Worm (Caenorhabditis elegans) whole organism, L1 larva: ENCODE measurements around the gene jmjd-3.2.

ENCODE experiments used
- F16B12.6 ChIP-seq: fragments of 150-350 bp; optimal IDR thresholded peaks from 2 replicates; lab custom pipeline; 2014; ENCODE audit warnings: missing biosample characterization, missing genetic modification characterization
- Y116A8C.19 ChIP-seq: sonication (generic microtip); optimal IDR thresholded peaks from 2 replicates; lab custom pipeline; 2016; ENCODE audit warnings: missing compliant biosample characterization, missing genetic modification characterization, borderline replicate concordance
- alr-1 ChIP-seq: fragments of 200-800 bp; sonication (Bioruptor generic); optimal IDR thresholded peaks from 2 replicates; lab custom pipeline; 2018; ENCODE audit warnings: borderline replicate concordance, mild to moderate bottlenecking, missing genetic modification characterization, missing compliant biosample characterization
- aly-2 ChIP-seq: fragments of 150-350 bp; optimal IDR thresholded peaks from 2 replicates; lab custom pipeline; 2014; ENCODE audit warnings: missing biosample characterization, missing genetic modification characterization
- ama-1 ChIP-seq: fragments of 150-350 bp; optimal IDR thresholded peaks from 2 replicates; lab custom pipeline; 2014
- blmp-1 ChIP-seq: fragments of 150-350 bp; optimal IDR thresholded peaks from 2 replicates; lab custom pipeline; 2014; ENCODE audit warnings: missing biosample characterization, missing genetic modification characterization
- ceh-88 ChIP-seq: fragments of 200-800 bp; sonication (Bioruptor generic); IDR thresholded peaks from 2 replicates; pipeline ENCODE4 v1.3.6; 2022; ENCODE audit warnings: missing genetic modification characterization, missing compliant biosample characterization
- ceh-90 ChIP-seq: sonication (generic microtip); optimal IDR thresholded peaks from 2 replicates; lab custom pipeline; 2016; ENCODE audit warnings: missing genetic modification characterization, missing compliant biosample characterization
- ces-1 ChIP-seq: fragments of 150-350 bp; optimal IDR thresholded peaks from 2 replicates; lab custom pipeline; 2014; ENCODE audit warnings: missing biosample characterization, missing genetic modification reagents, missing genetic modification characterization
- dsc-1 ChIP-seq: sonication (generic microtip); optimal IDR thresholded peaks from 2 replicates; lab custom pipeline; 2016; ENCODE audit warnings: mild to moderate bottlenecking, missing genetic modification characterization, missing compliant biosample characterization
- egl-13 ChIP-seq: sonication (generic microtip); optimal IDR thresholded peaks from 2 replicates; lab custom pipeline; 2016; ENCODE audit warnings: missing genotype, missing genetic modification reagents, missing genetic modification characterization, missing compliant biosample characterization
- elt-2 ChIP-seq: sonication (generic microtip); optimal IDR thresholded peaks from 2 replicates; lab custom pipeline; 2016; ENCODE audit warnings: missing genetic modification characterization, mild to moderate bottlenecking, inconsistent platforms, missing compliant biosample characterization, missing genetic modification reagents
- fkh-10 ChIP-seq: sonication (generic microtip); optimal IDR thresholded peaks from 2 replicates; lab custom pipeline; 2017; ENCODE audit warnings: missing biosample characterization, missing genetic modification reagents, missing genetic modification characterization
- fkh-8 ChIP-seq: sonication (generic microtip); optimal IDR thresholded peaks from 2 replicates; lab custom pipeline; 2016; ENCODE audit warnings: mild to moderate bottlenecking, missing genetic modification characterization, missing compliant biosample characterization
- fos-1 ChIP-seq: fragments of 150-350 bp; optimal IDR thresholded peaks from 2 replicates; lab custom pipeline; 2014; ENCODE audit warnings: missing biosample characterization, missing genetic modification characterization
- grh-1 ChIP-seq: fragments of 200-800 bp; sonication (Bioruptor generic); IDR thresholded peaks from 2 replicates; pipeline ENCODE4 v1.3.6; 2022; ENCODE audit warnings: missing genetic modification reagents, missing genetic modification characterization, missing compliant biosample characterization
- hlh-17 ChIP-seq: fragments of 200-800 bp; sonication (Bioruptor generic); optimal IDR thresholded peaks from 2 replicates; lab custom pipeline; 2018; ENCODE audit warnings: missing genetic modification characterization, mild to moderate bottlenecking, missing compliant biosample characterization, moderate library complexity, borderline replicate concordance
- hlh-4 ChIP-seq: sonication (generic microtip); optimal IDR thresholded peaks from 2 replicates; lab custom pipeline; 2016; ENCODE audit warnings: mild to moderate bottlenecking, missing genetic modification characterization, missing compliant biosample characterization
- irx-1 ChIP-seq: sonication (generic microtip); optimal IDR thresholded peaks from 2 replicates; lab custom pipeline; 2016; ENCODE audit warnings: missing genetic modification characterization, missing compliant biosample characterization
- isw-1 ChIP-seq: fragments of 200-800 bp; sonication (Bioruptor generic); IDR thresholded peaks from 2 replicates; pipeline ENCODE4 v1.3.6; 2022; ENCODE audit warnings: missing genetic modification characterization, missing compliant biosample characterization
- jun-1 ChIP-seq: fragments of 150-350 bp; optimal IDR thresholded peaks from 2 replicates; lab custom pipeline; 2014; ENCODE audit warnings: missing biosample characterization, missing genetic modification reagents, missing genetic modification characterization
- lin-14 ChIP-seq: fragments of 200-800 bp; sonication (Bioruptor generic); optimal IDR thresholded peaks from 2 replicates; lab custom pipeline; 2018; ENCODE audit warnings: mild to moderate bottlenecking, missing genetic modification characterization, moderate library complexity, missing compliant biosample characterization
- lin-15B ChIP-seq: fragments of 150-350 bp; sonication (generic microtip); optimal IDR thresholded peaks from 3 replicates; lab custom pipeline; 2014; ENCODE audit warnings: missing biosample characterization, missing genetic modification characterization
- lin-35 ChIP-seq, 2 experiments: fragments of 150-350 bp; optimal IDR thresholded peaks; 2 replicates each; lab custom pipeline; 2014; ENCODE audit warnings: missing biosample characterization in 2 of 2, missing genetic modification characterization in 2 of 2, missing genetic modification reagents in 2 of 2
- lir-3 ChIP-seq: sonication (generic microtip); optimal IDR thresholded peaks from 2 replicates; lab custom pipeline; 2016; ENCODE audit warnings: mild to moderate bottlenecking, missing genetic modification characterization, moderate library complexity, missing compliant biosample characterization; ENCODE audit not compliant: poor library complexity
- lsy-2 ChIP-seq, 2 experiments: fragments of 150-350 bp; optimal IDR thresholded peaks; 2 replicates each; lab custom pipeline; 2014; ENCODE audit warnings: missing biosample characterization in 2 of 2, missing genetic modification characterization in 2 of 2
- mab-9 ChIP-seq: fragments of 200-800 bp; sonication (Bioruptor generic); IDR thresholded peaks from 2 replicates; pipeline ENCODE4 v1.3.6; 2022; ENCODE audit warnings: missing genetic modification reagents, missing genetic modification characterization, missing compliant biosample characterization
- mef-2 ChIP-seq: fragments of 150-350 bp; optimal IDR thresholded peaks from 2 replicates; lab custom pipeline; 2014; ENCODE audit warnings: missing biosample characterization, missing genetic modification characterization
- mep-1 ChIP-seq: fragments of 150-350 bp; optimal IDR thresholded peaks from 2 replicates; lab custom pipeline; 2014; ENCODE audit warnings: missing biosample characterization, missing genetic modification characterization
- nhr-12 ChIP-seq: sonication (generic microtip); optimal IDR thresholded peaks from 2 replicates; lab custom pipeline; 2017; ENCODE audit warnings: missing biosample characterization, missing genetic modification characterization
- nhr-19 ChIP-seq: fragments of 200-800 bp; sonication (Bioruptor generic); conservative IDR thresholded peaks from 2 replicates; pipeline ENCODE4 v1.3.6; 2022; ENCODE audit warnings: missing genetic modification characterization, missing compliant biosample characterization
- nhr-20 ChIP-seq: sonication (generic microtip); optimal IDR thresholded peaks from 2 replicates; lab custom pipeline; 2016; ENCODE audit warnings: mild to moderate bottlenecking, missing genetic modification characterization, missing compliant biosample characterization
- nhr-28 ChIP-seq: fragments of 150-350 bp; optimal IDR thresholded peaks from 2 replicates; lab custom pipeline; 2014; ENCODE audit warnings: missing biosample characterization, missing genetic modification characterization
- nhr-47 ChIP-seq: sonication (generic microtip); optimal IDR thresholded peaks from 2 replicates; lab custom pipeline; 2016; ENCODE audit warnings: mild to moderate bottlenecking, missing genetic modification characterization, moderate library complexity, missing compliant biosample characterization
- nhr-71 ChIP-seq: sonication (generic microtip); optimal IDR thresholded peaks from 2 replicates; lab custom pipeline; 2016; ENCODE audit warnings: mild to moderate bottlenecking, missing genetic modification characterization, moderate library complexity, missing compliant biosample characterization
- nhr-90 ChIP-seq: sonication (generic microtip); optimal IDR thresholded peaks from 2 replicates; lab custom pipeline; 2016; ENCODE audit warnings: mild to moderate bottlenecking, missing genetic modification characterization, missing compliant biosample characterization; ENCODE audit not compliant: poor library complexity
- pag-3 ChIP-seq: sonication (generic microtip); optimal IDR thresholded peaks from 2 replicates; lab custom pipeline; 2017; ENCODE audit warnings: missing genetic modification characterization, mild to moderate bottlenecking, missing compliant biosample characterization, antibody characterized with exemption, borderline replicate concordance; ENCODE audit not compliant: insufficient read depth
- pax-3 ChIP-seq: fragments of 200-800 bp; sonication (Bioruptor generic); optimal IDR thresholded peaks from 2 replicates; lab custom pipeline; 2018; ENCODE audit warnings: mild to moderate bottlenecking, missing genetic modification characterization, moderate library complexity, missing compliant biosample characterization
- pqm-1 ChIP-seq: sonication (generic microtip); optimal IDR thresholded peaks from 3 replicates; lab custom pipeline; 2017; ENCODE audit warnings: missing biosample characterization, missing genetic modification characterization
- snu-23 ChIP-seq: sonication (generic microtip); optimal IDR thresholded peaks from 2 replicates; lab custom pipeline; 2016; ENCODE audit warnings: missing genetic modification characterization, missing compliant biosample characterization
- sox-4 ChIP-seq: sonication (generic microtip); optimal IDR thresholded peaks from 2 replicates; lab custom pipeline; 2016; ENCODE audit warnings: missing genetic modification characterization, missing compliant biosample characterization
- sptf-1 ChIP-seq: fragments of 150-350 bp; optimal IDR thresholded peaks from 2 replicates; lab custom pipeline; 2014; ENCODE audit warnings: missing biosample characterization, missing genetic modification characterization
- sup-37 ChIP-seq: fragments of 200-800 bp; sonication (Bioruptor generic); optimal IDR thresholded peaks from 2 replicates; lab custom pipeline; 2018; ENCODE audit warnings: mild to moderate bottlenecking, missing genetic modification characterization, missing compliant biosample characterization
- tlp-1 ChIP-seq: fragments of 150-350 bp; optimal IDR thresholded peaks from 2 replicates; lab custom pipeline; 2014; ENCODE audit warnings: missing biosample characterization, missing genetic modification characterization
- unc-130 ChIP-seq: fragments of 150-350 bp; optimal IDR thresholded peaks from 2 replicates; lab custom pipeline; 2017; ENCODE audit warnings: missing biosample characterization, missing genetic modification characterization, inconsistent platforms
- unc-62 ChIP-seq: fragments of 150-350 bp; optimal IDR thresholded peaks from 2 replicates; lab custom pipeline; 2014; ENCODE audit warnings: missing biosample characterization, missing genetic modification reagents, missing genetic modification characterization
- unc-86 ChIP-seq: sonication (generic microtip); optimal IDR thresholded peaks from 2 replicates; lab custom pipeline; 2016; ENCODE audit warnings: missing genetic modification characterization, missing compliant biosample characterization
- unc-98 ChIP-seq: fragments of 200-800 bp; sonication (Bioruptor generic); IDR thresholded peaks from 2 replicates; pipeline ENCODE4 v1.3.6; 2022; ENCODE audit warnings: missing genetic modification characterization, missing compliant biosample characterization
- vab-15 ChIP-seq: sonication (generic microtip); optimal IDR thresholded peaks from 2 replicates; lab custom pipeline; 2017; ENCODE audit warnings: missing genotype, mild to moderate bottlenecking, missing genetic modification characterization, missing compliant biosample characterization
- xbp-1 ChIP-seq: sonication (generic microtip); optimal IDR thresholded peaks from 2 replicates; lab custom pipeline; 2016; ENCODE audit warnings: missing genetic modification characterization, missing compliant biosample characterization
- zag-1 ChIP-seq: fragments of 150-350 bp; optimal IDR thresholded peaks from 2 replicates; lab custom pipeline; 2014; ENCODE audit warnings: missing biosample characterization, missing genetic modification characterization
- ztf-11 ChIP-seq, 2 experiments: sonication (generic microtip); optimal IDR thresholded peaks; 2 replicates each; lab custom pipeline; 2016 to 2017; ENCODE audit warnings: missing genetic modification characterization in 2 of 2, missing biosample characterization in 1 of 2, missing compliant biosample characterization in 1 of 2
- ztf-4 ChIP-seq: fragments of 150-350 bp; optimal IDR thresholded peaks from 2 replicates; lab custom pipeline; 2014; ENCODE audit warnings: missing biosample characterization, missing genetic modification characterization

The jmjd-3.2 gene

ce11 chrX:14500422-14501058 lies 52.5 kb downstream of the jmjd-3.2 start (continued):
- TF ChIP-seq unc-62 (GFP tag; lab: Kevin White, UChicago) (no peak), lin-35 (GFP tag; optimal IDR thresholded peaks at IDR 0.05; lab: Kevin White, UChicago) (peak; percentile 8 to 31), lin-15B (tag; lab: Kevin White, UChicago) (no peak), aly-2 (no peak), nhr-71 (tag; lab: Kevin White, UChicago) (peak; percentile 69), nhr-28 (tag; lab: Kevin White, UChicago) (no peak), ces-1 (GFP tag; lab: Kevin White, UChicago) (no peak), lin-14 (GFP tag; lab: Kevin White, UChicago) (peak; percentile 70), mep-1 (tag; lab: Kevin White, UChicago) (no peak), sptf-1 (tag; lab: Kevin White, UChicago) (no peak), blmp-1 (tag; lab: Kevin White, UChicago) (peak; percentile 76), sup-37 (GFP tag; lab: Kevin White, UChicago) (no peak), irx-1 (tag; lab: Kevin White, UChicago) (peak; percentile 54), hlh-4 (tag; lab: Kevin White, UChicago) (no peak), ceh-90 (no peak), ztf-4 (tag; lab: Kevin White, UChicago) (no peak), pqm-1 (tag; lab: Kevin White, UChicago) (no peak), isw-1 (GFP tag; lab: Robert Waterston, UW) (no peak), pax-3 (tag; lab: Kevin White, UChicago) (peak; percentile 23), egl-13 (tag; lab: Kevin White, UChicago) (no peak), F16B12.6 (no peak), elt-2 (tag; lab: Kevin White, UChicago) (peak; percentile 95), sox-4 (tag; lab: Kevin White, UChicago) (no peak), vab-15 (tag; lab: Kevin White, UChicago) (no peak), jun-1 (no peak), dsc-1 (tag; lab: Kevin White, UChicago) (no peak), ceh-88 (GFP tag; lab: Robert Waterston, UW) (no peak), nhr-47 (tag; lab: Kevin White, UChicago) (peak; percentile 45), ztf-11 (tag; optimal IDR thresholded peaks at IDR 0.05; lab: Kevin White, UChicago) (no peak), tlp-1 (tag; lab: Kevin White, UChicago) (no peak), fos-1 (tag; lab: Kevin White, UChicago) (no peak), nhr-12 (tag; lab: Kevin White, UChicago) (no peak), grh-1 (GFP tag; lab: Robert Waterston, UW) (peak; percentile 96), nhr-90 (tag; lab: Kevin White, UChicago) (peak; percentile 54), mab-9 (GFP tag; lab: Robert Waterston, UW) (no peak), hlh-17 (GFP tag; lab: Kevin White, UChicago) (no peak), unc-98 (GFP tag; lab: Robert Waterston, UW) (no peak), ama-1 (lab: Kevin White, UChicago) (no peak), xbp-1 (no peak), pag-3 (tag; lab: Kevin White, UChicago) (no peak), snu-23 (peak; percentile 35), Y116A8C.19 (tag; lab: Kevin White, UChicago) (no peak), mef-2 (tag; lab: Kevin White, UChicago) (no peak), fkh-8 (tag; lab: Kevin White, UChicago) (no peak), alr-1 (no peak), fkh-10 (GFP tag; lab: Kevin White, UChicago) (no peak), unc-130 (tag; lab: Kevin White, UChicago) (no peak), zag-1 (tag; lab: Kevin White, UChicago) (no peak), lsy-2 (tag; optimal IDR thresholded peaks at IDR 0.05; lab: Kevin White, UChicago) (peak in 1 of 2 experiments; percentile 10), unc-86 (no peak), lir-3 (tag; lab: Kevin White, UChicago) (no peak), nhr-20 (peak; percentile 72), nhr-19 (GFP tag; lab: Robert Waterston, UW) (peak; percentile 7; the same call in 1 of the 2 replicates)
